Worm (Caenorhabditis elegans): ENCODE data around the gene hmgs-1.

- no peak for TF ChIP-seq ztf-29 (GFP tag; IDR thresholded peaks at IDR 0.05)
- TF ChIP-seq T22C8.4 (GFP tag; IDR thresholded peaks at IDR 0.05): no peak
- TF ChIP-seq flt-1 (GFP tag; IDR thresholded peaks at IDR 0.05): no peak
- TF ChIP-seq tab-1 (GFP tag; IDR thresholded peaks at IDR 0.05): no peak
- TF ChIP-seq ztf-23 (GFP tag; IDR thresholded peaks at IDR 0.05): no peak
- TF ChIP-seq med-1 (GFP tag; optimal IDR thresholded peaks at IDR 0.05; ENCODE audit: insufficient read depth): no peak
Measured at ce11 chrV:5682530-5682929, 1.9 kb downstream of the hmgs-1 start, which contains the start of gene prp-39.

Data from whole organism, midembryonic.